Worm (Caenorhabditis elegans): ENCODE measurements around the gene AH10.2.
A peak's percentile ranks its signal among the peaks of the same experiment; 100 is the strongest.

Gene AH10.2

ce11 chrV:14140733-14141132, 15.8 kb upstream of the AH10.2 start:
- no peak for TF ChIP-seq cebp-1 (GFP tag; IDR thresholded peaks at IDR 0.05)
- TF ChIP-seq cebp-1 (tag; optimal IDR thresholded peaks at IDR 0.05), result peak; percentile 47
- TF ChIP-seq ceh-58 (GFP tag; IDR thresholded peaks at IDR 0.05), result no peak

ce11 chrV:14141846-14142245, 14.7 kb upstream of the AH10.2 start:
- TF ChIP-seq K12H6.12 (tag; optimal IDR thresholded peaks at IDR 0.05), result no peak
- no peak for TF ChIP-seq akir-1 (GFP tag; optimal IDR thresholded peaks at IDR 0.05)
- TF ChIP-seq sea-2 (GFP tag; IDR thresholded peaks at IDR 0.05), result no peak
- TF ChIP-seq ceh-27 (GFP tag; optimal IDR thresholded peaks at IDR 0.05), result no peak

- TF ChIP-seq K11D2.4 (GFP tag; IDR thresholded peaks at IDR 0.05) (no peak), hmg-1.2 (GFP tag; IDR thresholded peaks at IDR 0.05) (peak; percentile 38; the same call in 1 of the 2 replicates), lsl-1 (GFP tag; optimal IDR thresholded peaks at IDR 0.05) (no peak), lin-40 (tag; optimal IDR thresholded peaks at IDR 0.05) (peak; percentile 13)
These were observed 12.9 kb upstream of the AH10.2 start for ce11 chrV:14143634-14144033.

ce11 chrV:14145267-14145666, 11.3 kb upstream of the AH10.2 start, which contains the start of gene par-1:
TSS of gene par-1 (minus strand) at chrV:14145367.
- no peak for TF ChIP-seq aptf-3 (GFP tag; IDR thresholded peaks at IDR 0.05)
- no peak for TF ChIP-seq K11D2.4 (GFP tag; IDR thresholded peaks at IDR 0.05)
- TF ChIP-seq hrde-1 (tag; optimal IDR thresholded peaks at IDR 0.05; ENCODE audit: borderline replicate concordance), result no peak
- no peak for TF ChIP-seq K12H6.12 (tag; optimal IDR thresholded peaks at IDR 0.05)
- TF ChIP-seq T07F8.4 (tag; optimal IDR thresholded peaks at IDR 0.05), result no peak
- no peak for TF ChIP-seq nhr-90 (tag; optimal IDR thresholded peaks at IDR 0.05)
- TF ChIP-seq madf-3 (GFP tag; IDR thresholded peaks at IDR 0.05), result no peak
- TF ChIP-seq snpc-3.4 (tag; optimal IDR thresholded peaks at IDR 0.05), result no peak
- no peak for TF ChIP-seq nhr-80 (tag; optimal IDR thresholded peaks at IDR 0.05)
- TF ChIP-seq F49E8.2 (tag; optimal IDR thresholded peaks at IDR 0.05; ENCODE audit: insufficient read depth), result no peak

- no peak for TF ChIP-seq lin-54 (GFP tag; optimal IDR thresholded peaks at IDR 0.05)
- TF ChIP-seq lir-1 (GFP tag; conservative IDR thresholded peaks at IDR 0.05), result no peak
- TF ChIP-seq B0019.2 (GFP tag; conservative IDR thresholded peaks at IDR 0.05), result no peak
- TF ChIP-seq bed-2 (GFP tag; IDR thresholded peaks at IDR 0.05), result no peak
- TF ChIP-seq B0035.1 (tag; optimal IDR thresholded peaks at IDR 0.05), result no peak
- TF ChIP-seq tbp1 (GFP tag; optimal IDR thresholded peaks at IDR 0.05), result no peak
- TF ChIP-seq mxl-1 (tag; optimal IDR thresholded peaks at IDR 0.05), result no peak
- no peak for TF ChIP-seq attf-3 (GFP tag; conservative IDR thresholded peaks at IDR 0.05)
These were observed 10.4 kb upstream of the AH10.2 start, which contains the start of gene acs-10 for ce11 chrV:14146199-14146598. TSS of gene acs-10 (plus strand) at chrV:14146499.

- TF ChIP-seq zfh-2 (GFP tag; conservative IDR thresholded peaks at IDR 0.05), result peak; percentile 65
- no peak for TF ChIP-seq dpff-1 (tag; optimal IDR thresholded peaks at IDR 0.05)
- TF ChIP-seq dpl-1 (GFP tag; optimal IDR thresholded peaks at IDR 0.05), result no peak
- no peak for TF ChIP-seq snpc-4 (GFP tag; optimal IDR thresholded peaks at IDR 0.05)
- TF ChIP-seq snpc-4 (tag; optimal IDR thresholded peaks at IDR 0.05), result no peak
- no peak for TF ChIP-seq nfyb-1 (GFP tag; IDR thresholded peaks at IDR 0.05)
- no peak for TF ChIP-seq mel-28 (tag; optimal IDR thresholded peaks at IDR 0.05; ENCODE audit: borderline replicate concordance)
- no peak for TF ChIP-seq K12H6.12 (tag; optimal IDR thresholded peaks at IDR 0.05)
These were observed 9.5 kb upstream of the AH10.2 start for ce11 chrV:14147114-14147513.
